Worm (Caenorhabditis elegans) whole organism, L1 larva: ENCODE results near the gene aex-4.

Experiments used
- C04F5.9 ChIP-seq: sonication (generic microtip); optimal IDR thresholded peaks from 2 replicates; lab custom pipeline; 2016; ENCODE audit warnings: missing genetic modification characterization, missing compliant biosample characterization
- C34B4.2 ChIP-seq: sonication (generic microtip); optimal IDR thresholded peaks from 2 replicates; lab custom pipeline; 2017; ENCODE audit warnings: mild to moderate bottlenecking, missing genetic modification characterization, missing compliant biosample characterization
- aha-1 ChIP-seq: fragments of 150-350 bp; optimal IDR thresholded peaks from 2 replicates; lab custom pipeline; 2014; ENCODE audit warnings: missing biosample characterization, missing genetic modification characterization
- alr-1 ChIP-seq: fragments of 200-800 bp; sonication (Bioruptor generic); optimal IDR thresholded peaks from 2 replicates; lab custom pipeline; 2018; ENCODE audit warnings: borderline replicate concordance, mild to moderate bottlenecking, missing genetic modification characterization, missing compliant biosample characterization
- ceh-63 ChIP-seq: fragments of 200-800 bp; sonication (Bioruptor generic); optimal IDR thresholded peaks from 2 replicates; lab custom pipeline; 2018; ENCODE audit warnings: mild to moderate bottlenecking, missing genetic modification characterization, missing compliant biosample characterization
- ceh-8 ChIP-seq: fragments of 200-800 bp; sonication (Bioruptor generic); optimal IDR thresholded peaks from 2 replicates; lab custom pipeline; 2018; ENCODE audit warnings: mild to moderate bottlenecking, missing genetic modification characterization, moderate library complexity, missing compliant biosample characterization
- ceh-90 ChIP-seq: sonication (generic microtip); optimal IDR thresholded peaks from 2 replicates; lab custom pipeline; 2016; ENCODE audit warnings: missing genetic modification characterization, missing compliant biosample characterization
- ces-1 ChIP-seq: fragments of 150-350 bp; optimal IDR thresholded peaks from 2 replicates; lab custom pipeline; 2014; ENCODE audit warnings: missing biosample characterization, missing genetic modification reagents, missing genetic modification characterization
- efl-1 ChIP-seq, 4 experiments: fragments of 150-350 bp; optimal IDR thresholded peaks in 3 of 4; peaks in 1 of 4; 1 replicate in 1 of 4; 2 replicates in 3 of 4; lab custom pipeline; 2014; ENCODE audit warnings: missing biosample characterization in 2 of 4, missing genetic modification characterization in 2 of 4, missing genetic modification reagents in 2 of 4
- elt-3 ChIP-seq, 6 experiments: fragments of 150-350 bp in 1 of 6; sonication (generic microtip); optimal IDR thresholded peaks; 2 replicates each; lab custom pipeline; 2017 to 2018; ENCODE audit warnings: missing biosample characterization in 6 of 6, missing genetic modification characterization in 6 of 6, inconsistent platforms in 1 of 6
- fkh-10 ChIP-seq: sonication (generic microtip); optimal IDR thresholded peaks from 2 replicates; lab custom pipeline; 2017; ENCODE audit warnings: missing biosample characterization, missing genetic modification reagents, missing genetic modification characterization
- fkh-4 ChIP-seq: sonication (generic microtip); optimal IDR thresholded peaks from 2 replicates; lab custom pipeline; 2016; ENCODE audit warnings: missing compliant biosample characterization, missing genetic modification characterization, borderline replicate concordance
- hlh-17 ChIP-seq: fragments of 200-800 bp; sonication (Bioruptor generic); optimal IDR thresholded peaks from 2 replicates; lab custom pipeline; 2018; ENCODE audit warnings: missing genetic modification characterization, mild to moderate bottlenecking, missing compliant biosample characterization, moderate library complexity, borderline replicate concordance
- hlh-4 ChIP-seq: sonication (generic microtip); optimal IDR thresholded peaks from 2 replicates; lab custom pipeline; 2016; ENCODE audit warnings: mild to moderate bottlenecking, missing genetic modification characterization, missing compliant biosample characterization
- isw-1 ChIP-seq: fragments of 200-800 bp; sonication (Bioruptor generic); IDR thresholded peaks from 2 replicates; pipeline ENCODE4 v1.3.6; 2022; ENCODE audit warnings: missing genetic modification characterization, missing compliant biosample characterization
- jun-1 ChIP-seq: fragments of 150-350 bp; optimal IDR thresholded peaks from 2 replicates; lab custom pipeline; 2014; ENCODE audit warnings: missing biosample characterization, missing genetic modification reagents, missing genetic modification characterization
- lin-13 ChIP-seq: fragments of 150-350 bp; optimal IDR thresholded peaks from 2 replicates; lab custom pipeline; 2014; ENCODE audit warnings: missing biosample characterization, missing genetic modification reagents, missing genetic modification characterization
- lin-14 ChIP-seq: fragments of 200-800 bp; sonication (Bioruptor generic); optimal IDR thresholded peaks from 2 replicates; lab custom pipeline; 2018; ENCODE audit warnings: mild to moderate bottlenecking, missing genetic modification characterization, moderate library complexity, missing compliant biosample characterization
- lin-15B ChIP-seq: fragments of 150-350 bp; sonication (generic microtip); optimal IDR thresholded peaks from 3 replicates; lab custom pipeline; 2014; ENCODE audit warnings: missing biosample characterization, missing genetic modification characterization
- lin-39 ChIP-seq: fragments of 150-350 bp; optimal IDR thresholded peaks from 2 replicates; lab custom pipeline; 2014; ENCODE audit warnings: missing biosample characterization, missing genetic modification reagents, missing genetic modification characterization
- lir-3 ChIP-seq: sonication (generic microtip); optimal IDR thresholded peaks from 2 replicates; lab custom pipeline; 2016; ENCODE audit warnings: mild to moderate bottlenecking, missing genetic modification characterization, moderate library complexity, missing compliant biosample characterization; ENCODE audit not compliant: poor library complexity
- mdl-1 ChIP-seq, 2 experiments: fragments of 150-350 bp; optimal IDR thresholded peaks; 2 replicates each; lab custom pipeline; 2014 to 2017; ENCODE audit warnings: missing biosample characterization in 2 of 2, missing genetic modification characterization in 2 of 2, inconsistent platforms in 1 of 2
- mep-1 ChIP-seq: fragments of 150-350 bp; optimal IDR thresholded peaks from 2 replicates; lab custom pipeline; 2014; ENCODE audit warnings: missing biosample characterization, missing genetic modification characterization
- nhr-19 ChIP-seq: fragments of 200-800 bp; sonication (Bioruptor generic); conservative IDR thresholded peaks from 2 replicates; pipeline ENCODE4 v1.3.6; 2022; ENCODE audit warnings: missing genetic modification characterization, missing compliant biosample characterization
- nhr-47 ChIP-seq: sonication (generic microtip); optimal IDR thresholded peaks from 2 replicates; lab custom pipeline; 2016; ENCODE audit warnings: mild to moderate bottlenecking, missing genetic modification characterization, moderate library complexity, missing compliant biosample characterization
- nhr-71 ChIP-seq: sonication (generic microtip); optimal IDR thresholded peaks from 2 replicates; lab custom pipeline; 2016; ENCODE audit warnings: mild to moderate bottlenecking, missing genetic modification characterization, moderate library complexity, missing compliant biosample characterization
- nhr-76 ChIP-seq: sonication (generic microtip); optimal IDR thresholded peaks from 2 replicates; lab custom pipeline; 2017; ENCODE audit warnings: missing biosample characterization, missing genetic modification characterization
- nhr-77 ChIP-seq: fragments of 150-350 bp; optimal IDR thresholded peaks from 2 replicates; lab custom pipeline; 2014; ENCODE audit warnings: missing biosample characterization, missing genetic modification characterization
- nhr-85 ChIP-seq: sonication (generic microtip); peaks from one replicate; lab custom pipeline; 2016; ENCODE audit warnings: missing genetic modification characterization, inconsistent platforms, missing compliant biosample characterization
- pax-3 ChIP-seq: fragments of 200-800 bp; sonication (Bioruptor generic); optimal IDR thresholded peaks from 2 replicates; lab custom pipeline; 2018; ENCODE audit warnings: mild to moderate bottlenecking, missing genetic modification characterization, moderate library complexity, missing compliant biosample characterization
- pqm-1 ChIP-seq: sonication (generic microtip); optimal IDR thresholded peaks from 3 replicates; lab custom pipeline; 2017; ENCODE audit warnings: missing biosample characterization, missing genetic modification characterization
- rnt-1 ChIP-seq: sonication (generic microtip); optimal IDR thresholded peaks from 2 replicates; lab custom pipeline; 2016; ENCODE audit warnings: mild to moderate bottlenecking, missing genetic modification characterization, moderate library complexity, missing compliant biosample characterization
- snpc-4 ChIP-seq: fragments of 150-350 bp; optimal IDR thresholded peaks from 2 replicates; lab custom pipeline; 2014; ENCODE audit warnings: missing biosample characterization, missing genetic modification characterization
- snu-23 ChIP-seq: sonication (generic microtip); optimal IDR thresholded peaks from 2 replicates; lab custom pipeline; 2016; ENCODE audit warnings: missing genetic modification characterization, missing compliant biosample characterization
- sox-4 ChIP-seq: sonication (generic microtip); optimal IDR thresholded peaks from 2 replicates; lab custom pipeline; 2016; ENCODE audit warnings: missing genetic modification characterization, missing compliant biosample characterization
- unc-130 ChIP-seq: fragments of 150-350 bp; optimal IDR thresholded peaks from 2 replicates; lab custom pipeline; 2017; ENCODE audit warnings: missing biosample characterization, missing genetic modification characterization, inconsistent platforms
- unc-62 ChIP-seq: fragments of 150-350 bp; optimal IDR thresholded peaks from 2 replicates; lab custom pipeline; 2014; ENCODE audit warnings: missing biosample characterization, missing genetic modification reagents, missing genetic modification characterization
- vab-15 ChIP-seq: sonication (generic microtip); optimal IDR thresholded peaks from 2 replicates; lab custom pipeline; 2017; ENCODE audit warnings: missing genotype, mild to moderate bottlenecking, missing genetic modification characterization, missing compliant biosample characterization
- zag-1 ChIP-seq: fragments of 150-350 bp; optimal IDR thresholded peaks from 2 replicates; lab custom pipeline; 2014; ENCODE audit warnings: missing biosample characterization, missing genetic modification characterization
- ztf-4 ChIP-seq: fragments of 150-350 bp; optimal IDR thresholded peaks from 2 replicates; lab custom pipeline; 2014; ENCODE audit warnings: missing biosample characterization, missing genetic modification characterization

The aex-4 gene

ce11 chrX:3755753-3756152 is 26.7 kb downstream of the aex-4 start:
- TF ChIP-seq nhr-85 (tag; lab: Kevin White, UChicago) (peak; percentile 21), ces-1 (GFP tag; lab: Kevin White, UChicago) (no peak), fkh-10 (GFP tag; lab: Kevin White, UChicago) (no peak), nhr-19 (GFP tag; lab: Robert Waterston, UW) (no peak), snpc-4 (no peak), nhr-76 (tag; lab: Kevin White, UChicago) (no peak), jun-1 (tag; lab: Kevin White, UChicago) (no peak), sox-4 (tag; lab: Kevin White, UChicago) (no peak), unc-62 (GFP tag; lab: Kevin White, UChicago) (no peak), elt-3 (tag; optimal IDR thresholded peaks at IDR 0.05; lab: Kevin White, UChicago) (peak in 5 of 6 experiments; percentile 5 to 89 (median 63)), pqm-1 (tag; lab: Kevin White, UChicago) (no peak), ztf-4 (tag; lab: Kevin White, UChicago) (no peak), aha-1 (tag; lab: Kevin White, UChicago) (no peak), unc-130 (no peak), hlh-4 (no peak), lin-15B (tag; lab: Kevin White, UChicago) (no peak)

ce11 chrX:3756238-3756637 is 27.2 kb downstream of the aex-4 start:
- TF ChIP-seq rnt-1, result peak; percentile 31
- TF ChIP-seq mdl-1 (tag; optimal IDR thresholded peaks at IDR 0.05; lab: Kevin White, UChicago), result no peak
- no peak for TF ChIP-seq isw-1 (GFP tag; lab: Robert Waterston, UW)
- no peak for TF ChIP-seq mep-1 (tag; lab: Kevin White, UChicago)
- TF ChIP-seq elt-3 (tag; optimal IDR thresholded peaks at IDR 0.05; lab: Kevin White, UChicago), result peak; percentile 4 to 94 (median 63)

- TF ChIP-seq lin-14 (GFP tag; lab: Kevin White, UChicago) (no peak), efl-1 (optimal IDR thresholded peaks at IDR 0.05; lab: Kevin White, UChicago) (no peak), efl-1 (GFP tag; optimal IDR thresholded peaks at IDR 0.05 in 1 of 2; lab: Kevin White, UChicago) (no peak), nhr-77 (tag; lab: Kevin White, UChicago) (no peak), pqm-1 (tag; lab: Kevin White, UChicago) (no peak), sox-4 (tag; lab: Kevin White, UChicago) (no peak), C34B4.2 (tag; lab: Kevin White, UChicago) (no peak), vab-15 (tag; lab: Kevin White, UChicago) (no peak), pax-3 (tag; lab: Kevin White, UChicago) (no peak), fkh-4 (tag; lab: Kevin White, UChicago) (no peak), alr-1 (no peak), hlh-17 (GFP tag; lab: Kevin White, UChicago) (no peak), unc-62 (GFP tag; lab: Kevin White, UChicago) (no peak), nhr-47 (no peak)
These were observed 29.3 kb downstream of the aex-4 start, which contains the start of gene T14G12.12 for ce11 chrX:3758399-3758798. T14G12.12 (minus strand) TSS chrX:3758499.

ce11 chrX:3759345-3759744 is 30.3 kb downstream of the aex-4 start, which contains the start of gene T14G12.6:
T14G12.6 (minus strand) TSS chrX:3759445.
- no peak for TF ChIP-seq unc-130
- no peak for TF ChIP-seq snpc-4
- TF ChIP-seq ceh-63 (GFP tag; lab: Kevin White, UChicago), result no peak
- TF ChIP-seq snu-23 (GFP tag; lab: Kevin White, UChicago), result no peak
- TF ChIP-seq lin-15B (tag; lab: Kevin White, UChicago), result no peak
- TF ChIP-seq nhr-71 (tag; lab: Kevin White, UChicago), result no peak
- TF ChIP-seq lin-39 (tag; lab: Kevin White, UChicago), result no peak
- no peak for TF ChIP-seq mdl-1 (tag; optimal IDR thresholded peaks at IDR 0.05; lab: Kevin White, UChicago)
- TF ChIP-seq zag-1 (tag; lab: Kevin White, UChicago), result no peak
- no peak for TF ChIP-seq lir-3 (tag; lab: Kevin White, UChicago)
- TF ChIP-seq ceh-90 (tag; lab: Kevin White, UChicago), result no peak
- no peak for TF ChIP-seq alr-1
- no peak for TF ChIP-seq nhr-76 (tag; lab: Kevin White, UChicago)
- TF ChIP-seq C04F5.9 (tag; lab: Kevin White, UChicago), result no peak
- TF ChIP-seq pax-3 (tag; lab: Kevin White, UChicago), result no peak
- TF ChIP-seq lin-13 (GFP tag; lab: Kevin White, UChicago), result no peak
- TF ChIP-seq hlh-4, result no peak
- no peak for TF ChIP-seq pqm-1 (tag; lab: Kevin White, UChicago)
- TF ChIP-seq ceh-8, result no peak
